Fruit fly (Drosophila melanogaster) Kc167 (cell line): Measurements from ENCODE around the gene CG6996.

ENCODE experiments used
- Myc ChIP-seq: fragments of >200 bp; optimal IDR thresholded peaks from 2 replicates; lab custom pipeline; 2017; ENCODE audit warnings: missing external identifiers
- Sin3A ChIP-seq: fragments of >200 bp; optimal IDR thresholded peaks from 2 replicates; lab custom pipeline; 2018; ENCODE audit warnings: missing external identifiers
- h ChIP-seq: fragments of >200 bp; optimal IDR thresholded peaks from 3 replicates; lab custom pipeline; 2018; ENCODE audit warnings: missing external identifiers
- insv ChIP-seq: fragments of >200 bp; optimal IDR thresholded peaks from 3 replicates; lab custom pipeline; 2018; ENCODE audit warnings: missing external identifiers
- psq ChIP-seq: fragments of >200 bp; optimal IDR thresholded peaks from 2 replicates; lab custom pipeline; 2017; ENCODE audit warnings: missing external identifiers
- ttk ChIP-seq: sonication (Bioruptor generic); optimal IDR thresholded peaks from 2 replicates; lab custom pipeline; 2017; ENCODE audit warnings: missing external identifiers

The CG6996 gene

dm6 chr3L:20237167-20237566 lies 29.8 kb downstream of the CG6996 start:
- TF ChIP-seq Myc (lab: Kevin White, UChicago) (no peak), psq (no peak), h (lab: Kevin White, UChicago) (no peak), insv (lab: Kevin White, UChicago) (no peak), Sin3A (lab: Kevin White, UChicago) (no peak), ttk (lab: Kevin White, UChicago) (no peak)

DNA sequence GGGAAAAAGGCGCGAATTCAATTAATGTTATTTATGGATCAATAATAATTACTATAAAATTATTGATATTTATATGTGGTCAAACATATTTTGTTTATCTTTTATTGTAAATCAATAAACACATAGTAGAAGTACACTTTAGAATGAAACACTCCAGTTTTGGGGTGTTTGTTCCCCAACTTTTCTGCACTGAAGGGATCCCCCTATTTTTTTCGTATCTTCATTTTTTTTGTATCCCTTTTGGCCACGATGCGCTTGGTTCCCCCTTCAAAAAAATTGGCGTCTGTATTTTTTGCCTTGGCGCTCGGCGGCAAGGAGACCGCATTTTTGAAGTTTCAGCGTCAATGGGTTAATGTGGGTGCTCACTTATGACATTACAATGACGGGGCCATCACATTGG lies 33.4 kb downstream of the CG6996 start, which contains the start of gene Clc:
Gene Clc (plus strand): TSS at position 301 of the 400 bp plus-strand sequence.
- TF ChIP-seq h (lab: Kevin White, UChicago): no peak
- no peak for TF ChIP-seq psq
- no peak for TF ChIP-seq ttk (lab: Kevin White, UChicago)
- TF ChIP-seq Myc (lab: Kevin White, UChicago): no peak

DNA sequence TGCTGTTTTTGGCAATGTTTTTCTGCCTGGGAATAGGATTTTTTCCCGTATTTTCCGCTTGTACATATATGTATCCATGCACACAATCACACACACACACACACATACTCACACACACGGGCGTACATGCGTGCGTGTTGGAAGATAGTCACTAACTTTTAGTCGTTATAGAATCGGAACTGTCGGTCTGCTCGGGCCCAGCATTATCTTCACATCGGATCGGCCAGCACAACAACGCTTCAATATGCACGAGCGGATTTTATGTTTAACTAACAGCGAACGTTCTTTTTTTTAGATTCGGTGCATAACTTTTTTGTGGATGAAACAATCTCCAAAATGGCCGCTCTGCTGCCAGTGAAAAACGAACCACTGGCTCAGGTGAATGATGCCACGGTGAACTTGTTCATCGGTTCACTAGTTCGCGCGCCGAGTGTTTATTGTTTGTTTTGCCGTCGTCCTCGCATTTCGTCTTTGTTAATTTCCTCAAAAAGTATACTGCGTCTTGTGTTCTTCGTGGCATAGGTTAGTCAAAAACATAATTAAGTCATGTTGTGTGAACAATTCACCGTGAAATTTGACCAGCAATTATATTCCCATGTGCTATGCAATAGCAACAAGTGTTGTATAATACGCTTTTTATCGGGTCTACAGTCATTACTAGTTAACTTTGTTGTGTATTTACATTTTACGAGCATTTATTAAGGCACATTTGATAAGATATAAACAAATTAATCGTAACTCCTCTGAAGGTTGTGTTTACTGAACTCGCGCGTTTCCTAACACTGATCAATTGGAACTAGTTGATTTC lies 34.0 kb downstream of the CG6996 start, which contains the start of the genes CG6951 and CG17233:
Gene CG6951 (plus strand): TSS at position 105 of the 808 bp plus-strand sequence.
Gene CG17233 (minus strand): TSS at position 741 of the 808 bp plus-strand sequence.
- TF ChIP-seq Sin3A (lab: Kevin White, UChicago) (no peak), insv (lab: Kevin White, UChicago) (no peak), psq (no peak), Myc (lab: Kevin White, UChicago) (no peak), ttk (lab: Kevin White, UChicago) (no peak), h (lab: Kevin White, UChicago) (no peak)

- TF ChIP-seq Myc (lab: Kevin White, UChicago) (no peak), psq (no peak), ttk (lab: Kevin White, UChicago) (no peak), insv (lab: Kevin White, UChicago) (no peak), h (lab: Kevin White, UChicago) (no peak), Sin3A (lab: Kevin White, UChicago) (no peak)
Measured at dm6 chr3L:20241987-20242982, 35.0 kb downstream of the CG6996 start.

dm6 chr3L:20247513-20248173 lies 40.3 kb downstream of the CG6996 start, which contains the start of gene rdgC:
rdgC (plus strand) TSS chr3L:20248080.
- TF ChIP-seq Sin3A (lab: Kevin White, UChicago) (no peak), Myc (lab: Kevin White, UChicago) (no peak), ttk (lab: Kevin White, UChicago) (no peak), psq (no peak), h (lab: Kevin White, UChicago) (no peak), insv (lab: Kevin White, UChicago) (no peak)
